Fruit fly (Drosophila melanogaster) whole organism, pupa: ENCODE measurements around the gene TwdlR.

ENCODE experiments used
- CG10348 ChIP-seq: fragments of 200-800 bp; sonication (Bioruptor generic); IDR thresholded peaks from 2 replicates; pipeline ENCODE4 v1.3.6; 2022; ENCODE audit warnings: missing biosample characterization, missing genetic modification characterization
- CG12605 ChIP-seq: fragments of 200-800 bp; sonication (Bioruptor generic); IDR thresholded peaks from 2 replicates; pipeline ENCODE4 v1.3.6; 2022; ENCODE audit warnings: missing biosample characterization, missing genetic modification characterization
- CG13204 ChIP-seq: fragments of 200-800 bp; sonication (Bioruptor generic); optimal IDR thresholded peaks from 2 replicates; lab custom pipeline; 2018; ENCODE audit warnings: missing biosample characterization, mild to moderate bottlenecking, missing genetic modification characterization, moderate library complexity
- CG14655 ChIP-seq: fragments of 200-800 bp; sonication (Bioruptor generic); optimal IDR thresholded peaks from 3 replicates; lab custom pipeline; 2017; ENCODE audit warnings: mild to moderate bottlenecking, missing biosample characterization, missing genetic modification reagents, missing genetic modification characterization
- CG15710 ChIP-seq: fragments of 200-800 bp; sonication (Bioruptor generic); optimal IDR thresholded peaks from 2 replicates; lab custom pipeline; 2018; ENCODE audit warnings: missing biosample characterization, mild to moderate bottlenecking, missing genetic modification characterization, moderate library complexity
- CG17806 ChIP-seq: fragments of 200-800 bp; sonication (Bioruptor generic); optimal IDR thresholded peaks from 2 replicates; lab custom pipeline; 2018; ENCODE audit warnings: missing biosample characterization, mild to moderate bottlenecking, missing genetic modification characterization, moderate library complexity
- CG32121 ChIP-seq: fragments of 200-800 bp; sonication (Bioruptor generic); IDR thresholded peaks from 2 replicates; pipeline ENCODE4 v1.3.6; 2022; ENCODE audit warnings: missing biosample characterization, missing genetic modification characterization
- CG34367 ChIP-seq: fragments of 200-800 bp; sonication (Bioruptor generic); optimal IDR thresholded peaks from 2 replicates; lab custom pipeline; 2018; ENCODE audit warnings: missing biosample characterization, mild to moderate bottlenecking, missing genetic modification characterization
- CG4496 ChIP-seq: fragments of 200-800 bp; sonication (Bioruptor generic); IDR thresholded peaks from 3 replicates; pipeline ENCODE4 v1.3.6; 2022; ENCODE audit warnings: missing biosample characterization, missing genetic modification characterization
- CG8159 ChIP-seq: fragments of 200-800 bp; sonication (Bioruptor generic); optimal IDR thresholded peaks from 3 replicates; lab custom pipeline; 2018; ENCODE audit warnings: missing biosample characterization, mild to moderate bottlenecking, missing genetic modification characterization, moderate library complexity
- CG8301 ChIP-seq: fragments of 200-800 bp; sonication (Bioruptor generic); optimal IDR thresholded peaks from 2 replicates; lab custom pipeline; 2018; ENCODE audit warnings: missing biosample characterization, mild to moderate bottlenecking, missing genetic modification characterization
- CG9948 ChIP-seq: fragments of 200-800 bp; sonication (Bioruptor generic); optimal IDR thresholded peaks from 2 replicates; lab custom pipeline; 2018; ENCODE audit warnings: missing biosample characterization, mild to moderate bottlenecking, missing genetic modification characterization, moderate library complexity
- D1 ChIP-seq: fragments of 200-800 bp; sonication (Bioruptor generic); optimal IDR thresholded peaks from 2 replicates; lab custom pipeline; 2018; ENCODE audit warnings: missing biosample characterization, mild to moderate bottlenecking, missing genetic modification characterization, moderate library complexity
- EcR ChIP-seq: fragments of 200-800 bp; sonication (Bioruptor generic); optimal IDR thresholded peaks from 3 replicates; lab custom pipeline; 2019; ENCODE audit warnings: missing biosample characterization, missing genetic modification characterization, mild to moderate bottlenecking, moderate library complexity, missing genetic modification reagents
- Ets98B ChIP-seq: fragments of 200-800 bp; sonication (Bioruptor generic); IDR thresholded peaks from 2 replicates; pipeline ENCODE4 v1.3.6; 2022; ENCODE audit warnings: missing biosample characterization, missing genetic modification characterization
- Pif1A ChIP-seq: fragments of 200-800 bp; sonication (Bioruptor generic); optimal IDR thresholded peaks from 3 replicates; lab custom pipeline; 2016; ENCODE audit warnings: missing biosample characterization, missing genetic modification characterization
- Pif1B ChIP-seq: fragments of 200-800 bp; sonication (Bioruptor generic); optimal IDR thresholded peaks from 3 replicates; lab custom pipeline; 2016; ENCODE audit warnings: missing biosample characterization, missing genetic modification characterization
- Snoo ChIP-seq: fragments of 200-800 bp; sonication (Bioruptor generic); optimal IDR thresholded peaks from 3 replicates; lab custom pipeline; 2017; ENCODE audit warnings: missing biosample characterization, mild to moderate bottlenecking, missing genetic modification characterization, inconsistent platforms
- fd96Ca ChIP-seq: fragments of 200-800 bp; sonication (Bioruptor generic); IDR thresholded peaks from 3 replicates; pipeline ENCODE4 v1.3.6; 2022; ENCODE audit warnings: missing biosample characterization, missing genetic modification characterization
- gl ChIP-seq: fragments of 200-800 bp; sonication (Bioruptor generic); optimal IDR thresholded peaks from 2 replicates; lab custom pipeline; 2018; ENCODE audit warnings: missing biosample characterization, mild to moderate bottlenecking, missing genetic modification characterization
- rn ChIP-seq: fragments of 200-800 bp; sonication (Bioruptor generic); IDR thresholded peaks from 2 replicates; pipeline ENCODE4 v1.3.6; 2022; ENCODE audit warnings: missing biosample characterization, missing genetic modification characterization

TwdlR gene

dm6 chr3R:26623493-26623956, 11.2 kb upstream of the TwdlR start, which contains the start of gene TwdlB:
TSS of gene TwdlB (minus strand) at chr3R:26623543.
- TF ChIP-seq Snoo (tag; lab: Kevin White, UChicago) (no peak), CG8301 (tag; lab: Kevin White, UChicago) (no peak), CG10348 (GFP tag; lab: Robert Waterston, UW) (no peak), CG12605 (GFP tag; lab: Robert Waterston, UW) (no peak), CG17806 (tag; lab: Kevin White, UChicago) (no peak), Ets98B (GFP tag; lab: Robert Waterston, UW) (no peak), CG13204 (GFP tag; lab: Kevin White, UChicago) (no peak), CG32121 (GFP tag; lab: Robert Waterston, UW) (no peak), CG34367 (tag; lab: Kevin White, UChicago) (no peak), Pif1A (GFP tag; lab: Kevin White, UChicago) (no peak)

- no peak for TF ChIP-seq D1 (tag; lab: Kevin White, UChicago)
- no peak for TF ChIP-seq fd96Ca (GFP tag; lab: Robert Waterston, UW)
- no peak for TF ChIP-seq CG9948 (tag; lab: Kevin White, UChicago)
- TF ChIP-seq CG8301 (tag; lab: Kevin White, UChicago): no peak
- no peak for TF ChIP-seq CG17806 (tag; lab: Kevin White, UChicago)
- TF ChIP-seq CG32121 (GFP tag; lab: Robert Waterston, UW): no peak
- TF ChIP-seq CG34367 (tag; lab: Kevin White, UChicago): no peak
- TF ChIP-seq rn (GFP tag; lab: Robert Waterston, UW): no peak
Measured at dm6 chr3R:26625552-26625951, 9.1 kb upstream of the TwdlR start, which contains the start of gene TwdlL. TSS of gene TwdlL (minus strand) at chr3R:26625652.

- TF ChIP-seq CG10348 (GFP tag; lab: Robert Waterston, UW) (no peak), EcR (no peak), gl (tag; lab: Kevin White, UChicago) (no peak), CG12605 (GFP tag; lab: Robert Waterston, UW) (no peak), Ets98B (GFP tag; lab: Robert Waterston, UW) (no peak), CG8301 (tag; lab: Kevin White, UChicago) (no peak), CG32121 (GFP tag; lab: Robert Waterston, UW) (no peak), CG4496 (GFP tag; lab: Robert Waterston, UW) (no peak), CG15710 (tag; lab: Kevin White, UChicago) (no peak)
Measured at dm6 chr3R:26626638-26627037, 8.0 kb upstream of the TwdlR start, which contains the start of gene TwdlO. TSS of gene TwdlO (minus strand) at chr3R:26626738.

- TF ChIP-seq CG4496 (GFP tag; lab: Robert Waterston, UW) (no peak), CG15710 (tag; lab: Kevin White, UChicago) (no peak), EcR (no peak), Snoo (tag; lab: Kevin White, UChicago) (no peak), CG8159 (tag; lab: Kevin White, UChicago) (no peak), CG34367 (tag; lab: Kevin White, UChicago) (no peak), CG9948 (tag; lab: Kevin White, UChicago) (no peak), CG13204 (GFP tag; lab: Kevin White, UChicago) (no peak), Pif1A (GFP tag; lab: Kevin White, UChicago) (no peak), CG14655 (GFP tag; lab: Kevin White, UChicago) (no peak), gl (tag; lab: Kevin White, UChicago) (no peak), D1 (tag; lab: Kevin White, UChicago) (no peak), rn (GFP tag; lab: Robert Waterston, UW) (no peak), Pif1B (GFP tag; lab: Kevin White, UChicago) (no peak), CG32121 (GFP tag; lab: Robert Waterston, UW) (no peak), CG12605 (GFP tag; lab: Robert Waterston, UW) (no peak)
Measured at dm6 chr3R:26628624-26629023, 6.1 kb upstream of the TwdlR start, which contains the start of gene TwdlK. TSS of gene TwdlK (minus strand) at chr3R:26628724.

dm6 chr3R:26629618-26630017, 5.1 kb upstream of the TwdlR start, which contains the start of gene TwdlJ:
TSS of gene TwdlJ (plus strand) at chr3R:26629918.
- TF ChIP-seq Snoo (tag; lab: Kevin White, UChicago): no peak
- TF ChIP-seq CG14655 (GFP tag; lab: Kevin White, UChicago): no peak
- no peak for TF ChIP-seq CG17806 (tag; lab: Kevin White, UChicago)
- no peak for TF ChIP-seq CG13204 (GFP tag; lab: Kevin White, UChicago)
- TF ChIP-seq Pif1A (GFP tag; lab: Kevin White, UChicago): no peak
- TF ChIP-seq Ets98B (GFP tag; lab: Robert Waterston, UW): no peak
- TF ChIP-seq CG9948 (tag; lab: Kevin White, UChicago): no peak
- TF ChIP-seq D1 (tag; lab: Kevin White, UChicago): no peak
- no peak for TF ChIP-seq CG15710 (tag; lab: Kevin White, UChicago)
- TF ChIP-seq fd96Ca (GFP tag; lab: Robert Waterston, UW): no peak
- TF ChIP-seq gl (tag; lab: Kevin White, UChicago): no peak
- no peak for TF ChIP-seq EcR

dm6 chr3R:26631334-26631919, 3.3 kb upstream of the TwdlR start, which contains the start of gene TwdlN:
TSS of gene TwdlN (plus strand) at chr3R:26631869.
- TF ChIP-seq gl (tag; lab: Kevin White, UChicago) (no peak), CG13204 (GFP tag; lab: Kevin White, UChicago) (no peak), rn (GFP tag; lab: Robert Waterston, UW) (no peak), Pif1A (GFP tag; lab: Kevin White, UChicago) (no peak), CG32121 (GFP tag; lab: Robert Waterston, UW) (no peak), CG8301 (tag; lab: Kevin White, UChicago) (no peak), Snoo (tag; lab: Kevin White, UChicago) (no peak), CG10348 (GFP tag; lab: Robert Waterston, UW) (no peak), Pif1B (GFP tag; lab: Kevin White, UChicago) (no peak), CG14655 (GFP tag; lab: Kevin White, UChicago) (no peak), D1 (tag; lab: Kevin White, UChicago) (no peak)
- TF ChIP-seq, all 21 proteins: peak for 0
